Worm (Caenorhabditis elegans) whole organism, L1 larva: ENCODE data around the gene elo-4.

ENCODE experiments used
- blmp-1 ChIP-seq: fragments of 150-350 bp; optimal IDR thresholded peaks from 2 replicates; lab custom pipeline; 2014; ENCODE audit warnings: missing biosample characterization, missing genetic modification characterization
- efl-1 ChIP-seq, 4 experiments: fragments of 150-350 bp; optimal IDR thresholded peaks in 3 of 4; peaks in 1 of 4; 1 replicate in 1 of 4; 2 replicates in 3 of 4; lab custom pipeline; 2014; ENCODE audit warnings: missing biosample characterization in 2 of 4, missing genetic modification characterization in 2 of 4, missing genetic modification reagents in 2 of 4
- efl-3 ChIP-seq: fragments of 200-800 bp; sonication (Bioruptor generic); optimal IDR thresholded peaks from 2 replicates; lab custom pipeline; 2018; ENCODE audit warnings: mild to moderate bottlenecking, missing genetic modification characterization, missing compliant biosample characterization
- elt-2 ChIP-seq: sonication (generic microtip); optimal IDR thresholded peaks from 2 replicates; lab custom pipeline; 2016; ENCODE audit warnings: missing genetic modification characterization, mild to moderate bottlenecking, inconsistent platforms, missing compliant biosample characterization, missing genetic modification reagents
- fkh-4 ChIP-seq: sonication (generic microtip); optimal IDR thresholded peaks from 2 replicates; lab custom pipeline; 2016; ENCODE audit warnings: missing compliant biosample characterization, missing genetic modification characterization, borderline replicate concordance
- grh-1 ChIP-seq: fragments of 200-800 bp; sonication (Bioruptor generic); IDR thresholded peaks from 2 replicates; pipeline ENCODE4 v1.3.6; 2022; ENCODE audit warnings: missing genetic modification reagents, missing genetic modification characterization, missing compliant biosample characterization
- jun-1 ChIP-seq: fragments of 150-350 bp; optimal IDR thresholded peaks from 2 replicates; lab custom pipeline; 2014; ENCODE audit warnings: missing biosample characterization, missing genetic modification reagents, missing genetic modification characterization
- lin-35 ChIP-seq, 2 experiments: fragments of 150-350 bp; optimal IDR thresholded peaks; 2 replicates each; lab custom pipeline; 2014; ENCODE audit warnings: missing biosample characterization in 2 of 2, missing genetic modification characterization in 2 of 2, missing genetic modification reagents in 2 of 2
- mef-2 ChIP-seq: fragments of 150-350 bp; optimal IDR thresholded peaks from 2 replicates; lab custom pipeline; 2014; ENCODE audit warnings: missing biosample characterization, missing genetic modification characterization
- mep-1 ChIP-seq: fragments of 150-350 bp; optimal IDR thresholded peaks from 2 replicates; lab custom pipeline; 2014; ENCODE audit warnings: missing biosample characterization, missing genetic modification characterization
- nhr-20 ChIP-seq: sonication (generic microtip); optimal IDR thresholded peaks from 2 replicates; lab custom pipeline; 2016; ENCODE audit warnings: mild to moderate bottlenecking, missing genetic modification characterization, missing compliant biosample characterization
- nhr-84 ChIP-seq: sonication (generic microtip); optimal IDR thresholded peaks from 2 replicates; lab custom pipeline; 2017; ENCODE audit warnings: missing biosample characterization, missing genetic modification characterization
- nhr-85 ChIP-seq: sonication (generic microtip); peaks from one replicate; lab custom pipeline; 2016; ENCODE audit warnings: missing genetic modification characterization, inconsistent platforms, missing compliant biosample characterization
- nhr-90 ChIP-seq: sonication (generic microtip); optimal IDR thresholded peaks from 2 replicates; lab custom pipeline; 2016; ENCODE audit warnings: mild to moderate bottlenecking, missing genetic modification characterization, missing compliant biosample characterization; ENCODE audit not compliant: poor library complexity
- snpc-4 ChIP-seq: fragments of 150-350 bp; optimal IDR thresholded peaks from 2 replicates; lab custom pipeline; 2014; ENCODE audit warnings: missing biosample characterization, missing genetic modification characterization
- tbx-2 ChIP-seq: sonication (generic microtip); optimal IDR thresholded peaks from 2 replicates; lab custom pipeline; 2016; ENCODE audit warnings: missing genetic modification characterization, missing compliant biosample characterization
- unc-30 ChIP-seq: sonication (generic microtip); optimal IDR thresholded peaks from 2 replicates; lab custom pipeline; 2017; ENCODE audit warnings: missing biosample characterization, missing genetic modification characterization
- ztf-4 ChIP-seq: fragments of 150-350 bp; optimal IDR thresholded peaks from 2 replicates; lab custom pipeline; 2014; ENCODE audit warnings: missing biosample characterization, missing genetic modification characterization

The elo-4 gene

DNA sequence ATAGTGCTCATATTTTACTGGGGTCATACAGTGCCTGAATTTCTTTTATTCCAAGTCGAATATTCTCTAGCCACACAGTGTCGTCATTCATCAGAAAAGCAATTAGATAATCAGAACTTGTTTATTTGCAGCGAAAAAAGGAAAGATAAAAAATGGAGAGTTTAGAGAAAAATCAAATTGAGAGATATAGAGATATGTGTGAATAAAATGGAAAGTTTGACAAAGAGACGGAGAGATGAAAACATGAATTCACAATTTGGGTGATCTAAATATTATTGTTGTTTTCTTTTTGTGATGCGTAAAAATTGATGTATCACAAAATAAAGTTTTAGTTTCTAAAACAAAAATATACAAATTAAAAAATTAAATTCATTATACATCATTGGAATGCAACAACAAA is 33.4 kb downstream of the elo-4 start (continued):
- TF ChIP-seq ztf-4 (tag; lab: Kevin White, UChicago), result no peak
- TF ChIP-seq nhr-85 (tag; lab: Kevin White, UChicago), result peak; percentile 68
- TF ChIP-seq nhr-84 (tag; lab: Kevin White, UChicago), result no peak
- TF ChIP-seq fkh-4, result no peak
- TF ChIP-seq, all 84 proteins: peak for 8

- TF ChIP-seq blmp-1 (tag; lab: Kevin White, UChicago) (peak; percentile 42), mef-2 (tag; lab: Kevin White, UChicago) (no peak), mep-1 (tag; lab: Kevin White, UChicago) (no peak)
- TF ChIP-seq, all 84 proteins: peak for 1
Observed at ce11 chrIII:9299919-9300318, 34.2 kb downstream of the elo-4 start, which contains the start of gene K01B6.3. Gene K01B6.3 (plus strand): TSS chrIII:9300219.

DNA sequence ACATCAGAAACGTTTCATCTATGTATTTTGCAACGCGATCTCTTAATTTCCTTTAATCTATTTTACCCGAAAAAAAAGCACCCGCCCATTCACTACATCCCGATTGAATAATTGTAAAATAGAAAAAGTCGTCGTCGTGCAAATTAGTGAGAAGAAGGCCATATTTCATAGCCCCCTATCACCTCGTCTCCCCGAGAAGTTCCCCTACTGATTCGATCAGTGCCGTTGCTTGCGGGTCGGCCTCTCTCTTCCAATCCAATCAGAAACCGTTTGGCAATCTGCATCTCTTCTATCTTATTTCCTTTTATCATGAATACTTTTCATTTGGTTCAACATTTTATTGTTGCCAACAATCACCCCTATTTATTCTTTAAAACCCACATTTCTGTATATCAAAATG is 35.0 kb downstream of the elo-4 start:
- TF ChIP-seq efl-3 (GFP tag; lab: Kevin White, UChicago), result no peak
- TF ChIP-seq blmp-1 (tag; lab: Kevin White, UChicago), result peak; percentile 51

ce11 chrIII:9297345-9297744 is 36.7 kb downstream of the elo-4 start, which contains the start of gene K01B6.4:
Gene K01B6.4 (minus strand): TSS chrIII:9297445.
- no peak for TF ChIP-seq grh-1 (GFP tag; lab: Robert Waterston, UW)
- TF ChIP-seq efl-1 (optimal IDR thresholded peaks at IDR 0.05; lab: Kevin White, UChicago), result no peak
- peak in 1 of 2 experiments; percentile 34 for TF ChIP-seq efl-1 (GFP tag; optimal IDR thresholded peaks at IDR 0.05 in 1 of 2; lab: Kevin White, UChicago)

DNA sequence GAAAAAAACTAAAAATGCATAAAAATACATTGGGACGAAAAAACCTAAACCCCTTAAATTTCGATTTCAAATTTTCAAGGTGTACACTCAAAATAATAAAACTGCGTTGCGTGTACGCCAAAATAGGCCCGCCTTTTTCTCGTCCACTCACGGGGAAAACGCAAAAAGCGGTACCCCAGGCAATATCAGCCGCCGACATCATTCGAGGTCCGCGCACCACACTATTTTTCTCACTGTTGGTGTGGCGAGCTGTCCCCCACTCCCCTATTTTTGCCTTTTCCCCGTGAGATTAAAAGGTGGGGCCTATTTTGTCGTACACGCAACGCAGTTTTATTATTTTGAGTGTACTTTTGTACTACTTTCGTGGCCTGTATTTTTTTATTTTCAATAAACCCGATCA is 42.4 kb downstream of the elo-4 start:
- peak; percentile 2 for TF ChIP-seq snpc-4

ce11 chrIII:9289815-9290214 is 44.3 kb downstream of the elo-4 start:
- TF ChIP-seq fkh-4, result no peak
- TF ChIP-seq nhr-20 (tag; lab: Kevin White, UChicago), result peak; percentile 57
- TF ChIP-seq efl-1 (optimal IDR thresholded peaks at IDR 0.05; lab: Kevin White, UChicago), result no peak
- peak in 1 of 2 experiments; percentile 76 for TF ChIP-seq efl-1 (GFP tag; optimal IDR thresholded peaks at IDR 0.05 in 1 of 2; lab: Kevin White, UChicago)
- TF ChIP-seq nhr-85 (tag; lab: Kevin White, UChicago), result peak; percentile 64
- TF ChIP-seq tbx-2 (tag; lab: Kevin White, UChicago), result no peak
- TF ChIP-seq lin-35 (GFP tag; optimal IDR thresholded peaks at IDR 0.05; lab: Kevin White, UChicago), result peak in 1 of 2 experiments; percentile 53
- peak; percentile 90 for TF ChIP-seq elt-2
- TF ChIP-seq jun-1 (tag; lab: Kevin White, UChicago), result peak; percentile 24
- peak; percentile 3 for TF ChIP-seq nhr-90 (tag; lab: Kevin White, UChicago)

- TF ChIP-seq unc-30 (tag; lab: Kevin White, UChicago) (no peak), elt-2 (peak; percentile 15)
- TF ChIP-seq, all 84 proteins: peak for 1
Observed at ce11 chrIII:9288540-9288939, 45.5 kb downstream of the elo-4 start.
